Worm (Caenorhabditis elegans) whole organism, early embryonic: Measurements from ENCODE around the gene ins-12.

Experiments
- ama-1 ChIP-seq: fragments of 150-350 bp; optimal IDR thresholded peaks from 2 replicates; lab custom pipeline; 2014
- ceh-13 ChIP-seq: fragments of 200-800 bp; sonication (Bioruptor generic); optimal IDR thresholded peaks from 2 replicates; lab custom pipeline; 2018; ENCODE audit warnings: mild to moderate bottlenecking, missing genetic modification characterization, missing compliant biosample characterization
- ets-7 ChIP-seq: sonication (generic microtip); optimal IDR thresholded peaks from 2 replicates; lab custom pipeline; 2016; ENCODE audit warnings: missing genotype, missing genetic modification characterization, missing compliant biosample characterization
- flt-1 ChIP-seq: fragments of 200-800 bp; sonication (Bioruptor generic); IDR thresholded peaks from 2 replicates; pipeline ENCODE4 v1.3.6; 2022; ENCODE audit warnings: missing genetic modification characterization, missing compliant biosample characterization
- hmbx-1 ChIP-seq: sonication (generic microtip); optimal IDR thresholded peaks from 2 replicates; lab custom pipeline; 2016; ENCODE audit warnings: mild to moderate bottlenecking, missing genetic modification characterization, missing compliant biosample characterization
- hmg-4 ChIP-seq: fragments of 200-800 bp; sonication (Bioruptor generic); optimal IDR thresholded peaks from 2 replicates; lab custom pipeline; 2018; ENCODE audit warnings: mild to moderate bottlenecking, missing genetic modification characterization, missing compliant biosample characterization
- hnd-1 ChIP-seq: sonication (generic microtip); optimal IDR thresholded peaks from 2 replicates; lab custom pipeline; 2016; ENCODE audit warnings: missing genetic modification characterization, missing compliant biosample characterization
- tbx-11 ChIP-seq: fragments of 200-800 bp; sonication (Bioruptor generic); IDR thresholded peaks from 2 replicates; pipeline ENCODE4 v1.3.6; 2022; ENCODE audit warnings: missing genetic modification characterization, missing compliant biosample characterization
- tra-4 ChIP-seq: sonication (generic microtip); optimal IDR thresholded peaks from 2 replicates; lab custom pipeline; 2017; ENCODE audit warnings: missing genetic modification characterization, missing compliant biosample characterization

DNA sequence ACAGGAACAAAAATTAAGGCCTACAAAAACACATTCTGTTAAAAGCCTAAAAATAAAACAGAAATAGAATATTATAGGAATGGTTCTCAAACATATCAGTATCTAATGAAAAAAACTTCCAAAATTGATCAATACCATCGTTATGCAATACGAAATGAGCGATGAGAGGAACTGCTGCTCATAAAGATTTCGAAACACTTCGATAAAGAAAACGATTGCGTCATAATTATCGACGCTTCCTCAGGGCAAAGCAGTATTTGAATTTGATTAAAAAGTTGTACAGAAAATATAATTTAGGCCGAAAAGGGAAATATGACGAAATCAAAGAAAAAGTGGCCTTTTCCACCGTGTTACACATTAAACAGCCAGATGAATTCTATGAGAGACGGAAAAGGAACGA is 36.4 kb upstream of the ins-12 start:
- TF ChIP-seq ets-7: no peak
- TF ChIP-seq hmbx-1: no peak
- no peak for TF ChIP-seq ama-1 (lab: Kevin White, UChicago)
- TF ChIP-seq hnd-1 (tag; lab: Kevin White, UChicago): no peak
- no peak for TF ChIP-seq hmg-4 (GFP tag; lab: Kevin White, UChicago)
- TF ChIP-seq ceh-13 (GFP tag; lab: Kevin White, UChicago): no peak
- no peak for TF ChIP-seq tbx-11 (GFP tag; lab: Robert Waterston, UW)
- no peak for TF ChIP-seq tra-4 (tag; lab: Kevin White, UChicago)
- no peak for TF ChIP-seq flt-1 (GFP tag; lab: Robert Waterston, UW)
